Worm (Caenorhabditis elegans): ENCODE results near the gene C46C2.3.

DNA sequence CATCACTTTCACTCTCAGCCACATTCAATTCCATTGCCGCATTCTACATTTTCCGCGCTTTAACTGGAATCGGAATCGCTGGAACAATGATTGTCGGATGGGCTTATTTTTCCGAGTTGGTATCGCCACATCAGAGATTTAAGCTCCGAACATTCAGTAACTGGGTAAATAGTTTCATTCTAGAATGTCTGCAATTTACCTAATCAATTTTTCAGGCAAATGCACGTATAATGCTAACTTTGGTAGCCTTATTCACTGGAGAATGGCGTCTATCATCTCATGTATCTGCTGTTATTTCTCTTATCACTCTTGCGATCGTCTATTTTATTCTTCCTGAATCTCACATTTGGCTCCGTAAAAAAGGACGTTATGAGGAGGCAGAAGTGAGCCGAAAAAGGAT is 6.5 kb upstream of the C46C2.3 start:
- TF ChIP-seq F49E8.2 (tag; optimal IDR thresholded peaks at IDR 0.05; ENCODE audit: insufficient read depth) (no peak), ama-1 (optimal IDR thresholded peaks at IDR 0.05) (no peak), ama-1 (GFP tag; optimal IDR thresholded peaks at IDR 0.05) (no peak), nhr-80 (tag; optimal IDR thresholded peaks at IDR 0.05) (no peak), F57A8.1 (GFP tag; optimal IDR thresholded peaks at IDR 0.05) (no peak), bed-2 (GFP tag; IDR thresholded peaks at IDR 0.05) (no peak), tlf-1 (GFP tag; optimal IDR thresholded peaks at IDR 0.05) (no peak), Y53F4B.3 (GFP tag; IDR thresholded peaks at IDR 0.05) (no peak), ztf-28 (GFP tag; IDR thresholded peaks at IDR 0.05) (no peak), atf-7 (tag; optimal IDR thresholded peaks at IDR 0.05) (no peak)

All from whole organism, young adult.